Worm (Caenorhabditis elegans): ENCODE data around the gene F55H2.7.
A peak's percentile ranks its signal among the peaks of the same experiment; 100 is the strongest.

ce11 chrIII:9489798-9490197 lies 26.2 kb downstream of the F55H2.7 start:
- peak in 1 of 2 experiments; percentile 10 for TF ChIP-seq unc-62 (GFP tag; optimal IDR thresholded peaks at IDR 0.05 in 1 of 2)
- no peak for TF ChIP-seq unc-62 (tag; optimal IDR thresholded peaks at IDR 0.05)
- no peak for TF ChIP-seq nhr-25 (tag; optimal IDR thresholded peaks at IDR 0.05; ENCODE audit: borderline replicate concordance, insufficient read depth)
- TF ChIP-seq snpc-4 (tag; optimal IDR thresholded peaks at IDR 0.05): no peak
- TF ChIP-seq jun-1 (tag; optimal IDR thresholded peaks at IDR 0.05): no peak
- TF ChIP-seq pqm-1 (tag; optimal IDR thresholded peaks at IDR 0.05): no peak
- no peak for TF ChIP-seq ama-1 (optimal IDR thresholded peaks at IDR 0.05)
- no peak for TF ChIP-seq egl-27 (tag; optimal IDR thresholded peaks at IDR 0.05)
- TF ChIP-seq nhr-237 (tag; optimal IDR thresholded peaks at IDR 0.05): no peak
- TF ChIP-seq nhr-77 (tag; optimal IDR thresholded peaks at IDR 0.05): no peak
- TF ChIP-seq mdl-1 (tag; optimal IDR thresholded peaks at IDR 0.05): no peak

Measured in whole organism, L4 larva.